Fruit fly (Drosophila melanogaster) whole organism, embryonic: ENCODE results near the gene RpL8.

Experiments used
- CG10431 ChIP-seq: fragments of 200-800 bp; sonication (Bioruptor generic); optimal IDR thresholded peaks from 3 replicates; lab custom pipeline; 2018; ENCODE audit warnings: missing biosample characterization, mild to moderate bottlenecking, missing genetic modification characterization
- CG10654 ChIP-seq: fragments of 200-800 bp; sonication (Bioruptor generic); optimal IDR thresholded peaks from 2 replicates; lab custom pipeline; 2016; ENCODE audit warnings: missing biosample characterization, missing genetic modification characterization
- CG10959 ChIP-seq: fragments of 200-800 bp; sonication (Bioruptor generic); IDR thresholded peaks from 2 replicates; pipeline ENCODE4 v1.3.6; 2022; ENCODE audit warnings: missing biosample characterization, missing genetic modification characterization
- CG11085 ChIP-seq: fragments of 200-800 bp; sonication (Bioruptor generic); IDR thresholded peaks from 2 replicates; pipeline ENCODE4 v1.3.6; 2022; ENCODE audit warnings: missing biosample characterization, missing genetic modification characterization
- CG11504 ChIP-seq: fragments of 200-800 bp; sonication (Bioruptor generic); optimal IDR thresholded peaks from 3 replicates; lab custom pipeline; 2019; ENCODE audit warnings: missing biosample characterization, mild to moderate bottlenecking, missing genetic modification characterization, moderate library complexity
- CG11560 ChIP-seq: fragments of 200-800 bp; sonication (Bioruptor generic); IDR thresholded peaks from 3 replicates; pipeline ENCODE4 v1.3.6; 2022; ENCODE audit warnings: missing biosample characterization, missing genetic modification characterization
- CG12769 ChIP-seq: fragments of 200-800 bp; sonication (Bioruptor generic); optimal IDR thresholded peaks from 2 replicates; lab custom pipeline; 2019; ENCODE audit warnings: missing biosample characterization, mild to moderate bottlenecking, missing genetic modification characterization, moderate library complexity
- CG13287 ChIP-seq: fragments of 200-800 bp; sonication (Bioruptor generic); IDR thresholded peaks from 2 replicates; pipeline ENCODE4 v1.3.6; 2022; ENCODE audit warnings: missing biosample characterization, missing genetic modification characterization; ENCODE audit not compliant: partially characterized antibody
- CG15269 ChIP-seq: fragments of 200-800 bp; sonication (Bioruptor generic); optimal IDR thresholded peaks from 2 replicates; lab custom pipeline; 2018; ENCODE audit warnings: missing biosample characterization, mild to moderate bottlenecking, missing genetic modification characterization, moderate library complexity
- CG17568 ChIP-seq: fragments of 200-800 bp; sonication (Bioruptor generic); optimal IDR thresholded peaks from 2 replicates; lab custom pipeline; 2018; ENCODE audit warnings: missing biosample characterization, mild to moderate bottlenecking, missing genetic modification characterization, moderate library complexity
- CG1792 ChIP-seq: fragments of 200-800 bp; sonication (Bioruptor generic); optimal IDR thresholded peaks from 2 replicates; lab custom pipeline; 2016; ENCODE audit warnings: missing biosample characterization, missing genetic modification characterization
- CG18011 ChIP-seq: fragments of 200-800 bp; sonication (Bioruptor generic); optimal IDR thresholded peaks from 2 replicates; lab custom pipeline; 2017; ENCODE audit warnings: missing biosample characterization, missing genetic modification characterization, mild to moderate bottlenecking, moderate library complexity, missing genotype
- CG18764 ChIP-seq: fragments of 200-800 bp; sonication (Bioruptor generic); optimal IDR thresholded peaks from 3 replicates; lab custom pipeline; 2016; ENCODE audit warnings: missing biosample characterization, missing genetic modification characterization
- CG2129 ChIP-seq: fragments of 200-800 bp; sonication (Bioruptor generic); IDR thresholded peaks from 2 replicates; pipeline ENCODE4 v1.3.6; 2022; ENCODE audit warnings: missing biosample characterization, missing genetic modification characterization; ENCODE audit not compliant: partially characterized antibody
- CG30403 ChIP-seq: fragments of 200-800 bp; sonication (Bioruptor generic); optimal IDR thresholded peaks from 3 replicates; lab custom pipeline; 2016; ENCODE audit warnings: missing biosample characterization, missing genetic modification characterization
- CG31365 ChIP-seq: fragments of 200-800 bp; sonication (Bioruptor generic); optimal IDR thresholded peaks from 2 replicates; lab custom pipeline; 2018; ENCODE audit warnings: missing biosample characterization, mild to moderate bottlenecking, missing genetic modification characterization
- CG7928 ChIP-seq: fragments of 200-800 bp; sonication (Bioruptor generic); optimal IDR thresholded peaks from 2 replicates; lab custom pipeline; 2017; ENCODE audit warnings: missing biosample characterization, mild to moderate bottlenecking, missing genetic modification characterization
- CG9437 ChIP-seq: fragments of 200-800 bp; sonication (Bioruptor generic); optimal IDR thresholded peaks from 2 replicates; lab custom pipeline; 2018; ENCODE audit warnings: missing biosample characterization, mild to moderate bottlenecking, missing genetic modification characterization
- CG9797 ChIP-seq: fragments of 200-800 bp; sonication (Bioruptor generic); optimal IDR thresholded peaks from 3 replicates; lab custom pipeline; 2018; ENCODE audit warnings: missing biosample characterization, mild to moderate bottlenecking, missing genetic modification characterization
- CoRest ChIP-seq: fragments of 200-800 bp; sonication (Bioruptor generic); optimal IDR thresholded peaks from 3 replicates; lab custom pipeline; 2018; ENCODE audit warnings: missing biosample characterization, mild to moderate bottlenecking, missing genetic modification characterization, moderate library complexity
- CrebB ChIP-seq: fragments of 200-800 bp; sonication (Bioruptor generic); optimal IDR thresholded peaks from 3 replicates; lab custom pipeline; 2018; ENCODE audit warnings: missing biosample characterization, mild to moderate bottlenecking, missing genetic modification characterization
- Dbx ChIP-seq: fragments of 200-800 bp; sonication (Bioruptor generic); IDR thresholded peaks from 3 replicates; pipeline ENCODE4 v1.3.6; 2022; ENCODE audit warnings: missing biosample characterization, missing genetic modification characterization
- Dfd ChIP-seq, 2 experiments: fragments of >200 bp; optimal IDR thresholded peaks; 2 replicates each; lab custom pipeline; 2017; ENCODE audit warnings: missing biosample characterization in 2 of 2, missing genetic modification characterization in 2 of 2
- H2.0 ChIP-seq: fragments of 200-800 bp; sonication (Bioruptor generic); IDR thresholded peaks from 2 replicates; pipeline ENCODE4 v1.3.6; 2022; ENCODE audit warnings: missing biosample characterization, missing genetic modification characterization
- HHEX ChIP-seq: fragments of 200-800 bp; sonication (Bioruptor generic); optimal IDR thresholded peaks from 3 replicates; lab custom pipeline; 2017; ENCODE audit warnings: missing biosample characterization, mild to moderate bottlenecking, missing genetic modification characterization, missing genetic modification reagents
- MTF-1 ChIP-seq: fragments of 200-800 bp; sonication (Bioruptor generic); optimal IDR thresholded peaks from 2 replicates; lab custom pipeline; 2018; ENCODE audit warnings: missing biosample characterization, mild to moderate bottlenecking, missing genetic modification characterization, borderline replicate concordance
- Med ChIP-seq: fragments of 200-800 bp; sonication (Bioruptor generic); peaks from one replicate; lab custom pipeline; 2016; ENCODE audit warnings: missing biosample characterization, missing genetic modification characterization, mild to moderate bottlenecking, inconsistent platforms, moderate library complexity
- NfI ChIP-seq: fragments of 200-800 bp; sonication (Bioruptor generic); optimal IDR thresholded peaks from 3 replicates; lab custom pipeline; 2018; ENCODE audit warnings: missing biosample characterization, mild to moderate bottlenecking, missing genetic modification characterization, moderate library complexity
- Sox100B ChIP-seq: fragments of 200-800 bp; sonication (Bioruptor generic); optimal IDR thresholded peaks from 3 replicates; lab custom pipeline; 2018; ENCODE audit warnings: missing biosample characterization, mild to moderate bottlenecking, missing genetic modification characterization
- Stat92E ChIP-seq, 3 experiments: fragments of >200 bp in 2 of 3; fragments of 200-800 bp in 1 of 3; sonication (Bioruptor generic) in 1 of 3; optimal IDR thresholded peaks; 2 replicates each; lab custom pipeline; 2017 to 2019; ENCODE audit warnings: missing biosample characterization in 3 of 3, missing genetic modification characterization in 3 of 3, mild to moderate bottlenecking in 1 of 3, moderate library complexity in 1 of 3
- Trl ChIP-seq, 3 experiments: fragments of >200 bp in 2 of 3; fragments of 200-800 bp in 1 of 3; sonication (Bioruptor generic) in 1 of 3; optimal IDR thresholded peaks; 2 replicates in 1 of 3; 3 replicates in 2 of 3; lab custom pipeline; 2016 to 2017; ENCODE audit warnings: missing biosample characterization in 1 of 3, missing genetic modification characterization in 1 of 3
- bsh ChIP-seq, 2 experiments: fragments of 200-800 bp; sonication (Bioruptor generic); optimal IDR thresholded peaks; 2 replicates each; lab custom pipeline; 2017 to 2018; ENCODE audit warnings: mild to moderate bottlenecking in 2 of 2, missing biosample characterization in 2 of 2, missing genetic modification characterization in 2 of 2, moderate library complexity in 1 of 2
- cato ChIP-seq: fragments of 200-800 bp; sonication (Bioruptor generic); optimal IDR thresholded peaks from 2 replicates; lab custom pipeline; 2016; ENCODE audit warnings: missing biosample characterization, missing genetic modification characterization, borderline replicate concordance
- ems ChIP-seq: fragments of 200-800 bp; sonication (Bioruptor generic); optimal IDR thresholded peaks from 3 replicates; lab custom pipeline; 2016; ENCODE audit warnings: missing biosample characterization, missing genetic modification characterization
- ewg ChIP-seq: fragments of 200-800 bp; sonication (Bioruptor generic); optimal IDR thresholded peaks from 3 replicates; lab custom pipeline; 2017; ENCODE audit warnings: mild to moderate bottlenecking, missing biosample characterization, missing genetic modification reagents, missing genetic modification characterization
- ftz-f1 ChIP-seq: fragments of 200-800 bp; sonication (Bioruptor generic); optimal IDR thresholded peaks from 2 replicates; lab custom pipeline; 2016; ENCODE audit warnings: missing biosample characterization, missing genetic modification characterization
- hb ChIP-seq: fragments of 200-800 bp; sonication (Bioruptor generic); IDR thresholded peaks from 3 replicates; pipeline ENCODE4 v1.3.6; 2022; ENCODE audit warnings: missing biosample characterization, missing genetic modification characterization; ENCODE audit not compliant: partially characterized antibody
- insv ChIP-seq, 2 experiments: fragments of 200-800 bp; sonication (Bioruptor generic); optimal IDR thresholded peaks; 3 replicates each; lab custom pipeline; 2016 to 2018; ENCODE audit warnings: missing biosample characterization in 2 of 2, missing genetic modification characterization in 2 of 2
- jumu ChIP-seq: fragments of 200-800 bp; sonication (Bioruptor generic); optimal IDR thresholded peaks from 3 replicates; lab custom pipeline; 2016; ENCODE audit warnings: missing biosample characterization, missing genetic modification characterization
- lab ChIP-seq: fragments of 200-800 bp; sonication (Bioruptor generic); optimal IDR thresholded peaks from 3 replicates; lab custom pipeline; 2017; ENCODE audit warnings: missing biosample characterization, missing genetic modification characterization, mild to moderate bottlenecking, moderate library complexity, missing genetic modification reagents
- mam ChIP-seq: fragments of 200-800 bp; sonication (Bioruptor generic); optimal IDR thresholded peaks from 3 replicates; lab custom pipeline; 2016; ENCODE audit warnings: missing biosample characterization, missing genetic modification characterization
- nmo ChIP-seq: fragments of 200-800 bp; sonication (Bioruptor generic); optimal IDR thresholded peaks from 2 replicates; lab custom pipeline; 2018; ENCODE audit warnings: missing biosample characterization, mild to moderate bottlenecking, missing genetic modification characterization, moderate library complexity
- nom ChIP-seq: fragments of 200-800 bp; sonication (Bioruptor generic); optimal IDR thresholded peaks from 2 replicates; lab custom pipeline; 2017; ENCODE audit warnings: missing biosample characterization, missing genetic modification characterization, mild to moderate bottlenecking, moderate library complexity, missing genetic modification reagents
- pho ChIP-seq: fragments of 200-800 bp; sonication (Bioruptor generic); optimal IDR thresholded peaks from 2 replicates; lab custom pipeline; 2016; ENCODE audit warnings: missing biosample characterization, missing genetic modification characterization
- ro ChIP-seq: fragments of 200-800 bp; sonication (Bioruptor generic); IDR thresholded peaks from 2 replicates; pipeline ENCODE4 v1.3.6; 2022; ENCODE audit warnings: missing biosample characterization, missing genetic modification characterization
- sim ChIP-seq: fragments of 200-800 bp; sonication (Bioruptor generic); IDR thresholded peaks from 2 replicates; pipeline ENCODE4 v1.3.6; 2022; ENCODE audit warnings: missing biosample characterization, missing genetic modification characterization
- zfh2 ChIP-seq: fragments of 200-800 bp; sonication (Bioruptor generic); optimal IDR thresholded peaks from 2 replicates; lab custom pipeline; 2016; ENCODE audit warnings: missing biosample characterization, missing genetic modification characterization

RpL8 gene

DNA sequence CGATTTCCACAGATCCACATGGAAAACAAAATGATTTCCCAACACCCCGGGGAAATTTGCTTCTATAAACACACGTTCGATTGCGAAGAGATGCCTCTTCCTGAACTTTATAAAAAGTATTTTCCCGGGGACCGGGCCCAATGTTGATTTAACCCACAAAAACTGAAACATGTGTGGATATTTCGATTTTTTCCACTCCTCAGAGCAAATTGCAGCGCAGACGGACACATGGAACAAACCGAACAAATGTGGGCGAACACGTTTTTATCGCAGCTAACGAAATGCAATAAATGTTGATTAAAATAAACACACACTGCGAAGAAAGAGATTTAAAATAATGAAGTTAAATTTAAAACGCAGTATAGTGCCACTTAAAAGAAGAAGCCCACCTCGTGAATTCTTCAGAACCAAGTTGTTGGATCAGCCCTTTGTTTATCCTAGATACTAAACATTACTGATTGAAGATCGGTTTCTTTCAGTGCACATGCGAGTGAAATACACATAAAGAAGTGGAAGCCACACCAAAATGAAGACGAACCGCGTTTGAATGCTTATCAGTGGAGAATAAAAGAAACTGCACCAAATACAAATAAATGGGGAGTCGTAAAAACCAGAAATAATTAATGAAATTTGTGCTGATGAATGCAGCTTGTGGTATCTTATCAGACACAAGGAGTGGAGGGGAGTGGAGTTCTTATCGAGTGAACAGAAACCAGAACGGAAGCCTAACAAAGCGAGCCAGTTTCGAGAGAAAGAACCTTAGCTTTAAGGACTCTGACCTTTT lies 4.3 kb upstream of the RpL8 start (continued):
- TF ChIP-seq HHEX (GFP tag; lab: Kevin White, UChicago) (peak; percentile 83), CG2129 (GFP tag; lab: Robert Waterston, UW) (no peak), nom (GFP tag; lab: Kevin White, UChicago) (no peak), CG18764 (GFP tag; lab: Kevin White, UChicago) (peak; percentile 78), CG15269 (tag; lab: Kevin White, UChicago) (peak; percentile 80), bsh (GFP tag; optimal IDR thresholded peaks at IDR 0.05; lab: Kevin White, UChicago) (peak in 1 of 2 experiments; percentile 91), CG9797 (GFP tag; lab: Kevin White, UChicago) (no peak), Trl (optimal IDR thresholded peaks at IDR 0.05; lab: Kevin White, UChicago) (no peak), Trl (GFP tag; optimal IDR thresholded peaks at IDR 0.05; lab: Kevin White, UChicago) (peak; percentile 73), CG7928 (GFP tag; lab: Kevin White, UChicago) (no peak), CG13287 (GFP tag; lab: Robert Waterston, UW) (no peak), MTF-1 (peak; percentile 52), cato (GFP tag; lab: Kevin White, UChicago) (peak; percentile 63), ems (GFP tag; lab: Kevin White, UChicago) (peak; percentile 79), zfh2 (GFP tag; lab: Kevin White, UChicago) (no peak), CG11504 (peak; percentile 90), CG10654 (GFP tag; lab: Kevin White, UChicago) (peak; percentile 88), Med (peak; percentile 95), CG11085 (no peak), CG18011 (GFP tag; lab: Kevin White, UChicago) (no peak), lab (GFP tag; lab: Kevin White, UChicago) (peak; percentile 78), CG17568 (GFP tag; lab: Kevin White, UChicago) (peak; percentile 57), hb (no peak), CG10959 (GFP tag; lab: Robert Waterston, UW) (peak; percentile 44; the same call in 1 of the 2 replicates), CG30403 (peak; percentile 77), CoRest (peak; percentile 75), CG31365 (tag; lab: Kevin White, UChicago) (peak; percentile 39), jumu (peak; percentile 69), sim (GFP tag; lab: Robert Waterston, UW) (peak; percentile 72), Dfd (GFP tag; optimal IDR thresholded peaks at IDR 0.05; lab: Kevin White, UChicago) (no peak), pho (GFP tag; lab: Kevin White, UChicago) (no peak), insv (GFP tag; optimal IDR thresholded peaks at IDR 0.05; lab: Kevin White, UChicago) (no peak), ftz-f1 (GFP tag; lab: Kevin White, UChicago) (no peak), CG10431 (peak; percentile 59), Stat92E (GFP tag; optimal IDR thresholded peaks at IDR 0.05; lab: Kevin White, UChicago) (peak in 1 of 3 experiments; percentile 42), Sox100B (GFP tag; lab: Kevin White, UChicago) (peak; percentile 83), ewg (GFP tag; lab: Kevin White, UChicago) (peak; percentile 81), NfI (GFP tag; lab: Kevin White, UChicago) (peak; percentile 76), CG12769 (peak; percentile 43), CG9437 (GFP tag; lab: Kevin White, UChicago) (peak; percentile 66), H2.0 (peak; percentile 64), CrebB (peak; percentile 50), mam (GFP tag; lab: Kevin White, UChicago) (peak; percentile 52), ro (GFP tag; lab: Robert Waterston, UW) (peak; percentile 37; the same call in 1 of the 2 replicates), Dbx (no peak), CG1792 (GFP tag; lab: Kevin White, UChicago) (peak; percentile 43), CG11560 (tag; lab: Robert Waterston, UW) (no peak), nmo (GFP tag; lab: Kevin White, UChicago) (peak; percentile 86)
